Worm (Caenorhabditis elegans): ENCODE data around the gene F56A8.4.

DNA sequence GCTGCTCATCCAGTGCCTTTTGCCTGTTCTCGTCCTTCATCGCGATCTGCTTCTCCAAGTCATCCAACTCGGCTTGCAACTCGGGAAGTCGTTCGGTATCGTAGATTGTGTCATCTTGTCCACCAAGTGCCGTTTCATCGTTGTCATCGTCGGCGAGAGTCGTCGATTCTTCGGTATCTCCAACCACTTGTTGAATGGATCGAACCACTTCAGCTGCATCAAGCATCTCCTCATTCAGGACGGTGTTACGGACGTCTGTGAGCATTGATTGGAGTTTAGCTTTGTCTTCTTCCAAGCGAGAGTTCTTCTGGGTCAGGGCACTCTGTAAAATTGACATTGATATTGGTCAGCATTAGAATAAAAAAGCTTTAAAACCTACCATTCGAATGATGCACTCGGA, 42.5 kb downstream of the F56A8.4 start:
- TF ChIP-seq ama-1 (optimal IDR thresholded peaks at IDR 0.05) (no peak), ama-1 (GFP tag; optimal IDR thresholded peaks at IDR 0.05) (no peak), T26A5.8 (tag; optimal IDR thresholded peaks at IDR 0.05) (no peak), lin-35 (GFP tag; optimal IDR thresholded peaks at IDR 0.05) (no peak), efl-1 (GFP tag; optimal IDR thresholded peaks at IDR 0.05) (no peak), dpl-1 (GFP tag; optimal IDR thresholded peaks at IDR 0.05) (no peak)
